Fruit fly (Drosophila melanogaster): ENCODE results near the gene bchs.

The bchs gene

dm6 chr2L:5906893-5907850 lies at the start of gene bchs:
bchs (plus strand) TSS chr2L:5907169.
- no peak for TF ChIP-seq CG8765 (GFP tag; IDR thresholded peaks at IDR 0.05)
- peak; percentile 39 for TF ChIP-seq CG13287 (GFP tag; IDR thresholded peaks at IDR 0.05; ENCODE audit: partially characterized antibody)
- TF ChIP-seq prd (optimal IDR thresholded peaks at IDR 0.05), result no peak
- peak; percentile 61; the same call in 2 of the 3 replicates for TF ChIP-seq prd (GFP tag; IDR thresholded peaks at IDR 0.05)
- TF ChIP-seq hbn (GFP tag; IDR thresholded peaks at IDR 0.05; ENCODE audit: partially characterized antibody), result no peak
- no peak for TF ChIP-seq Hmx (GFP tag; optimal IDR thresholded peaks at IDR 0.05)
- no peak for TF ChIP-seq fd3F (GFP tag; optimal IDR thresholded peaks at IDR 0.05)
- peak; percentile 18 for TF ChIP-seq fu2 (GFP tag; optimal IDR thresholded peaks at IDR 0.05)
- no peak for TF ChIP-seq ase (GFP tag; IDR thresholded peaks at IDR 0.05)
- peak; percentile 65 for TF ChIP-seq CG8388 (GFP tag; optimal IDR thresholded peaks at IDR 0.05)
- no peak for TF ChIP-seq yki (optimal IDR thresholded peaks at IDR 0.05)
- peak; percentile 62 for TF ChIP-seq ems (GFP tag; optimal IDR thresholded peaks at IDR 0.05)
- peak; percentile 53 for TF ChIP-seq CG7786 (GFP tag; optimal IDR thresholded peaks at IDR 0.05)
- no peak for TF ChIP-seq CG4854 (GFP tag; optimal IDR thresholded peaks at IDR 0.05)
- TF ChIP-seq MBD-R2 (GFP tag; IDR thresholded peaks at IDR 0.05), result peak; percentile 43
- TF ChIP-seq tx (GFP tag; optimal IDR thresholded peaks at IDR 0.05), result peak; percentile 46
- peak; percentile 79 for TF ChIP-seq fd102C (GFP tag; optimal IDR thresholded peaks at IDR 0.05)
- no peak for TF ChIP-seq h (optimal IDR thresholded peaks at IDR 0.05)
- no peak for TF ChIP-seq Doc2 (GFP tag; IDR thresholded peaks at IDR 0.05)
- TF ChIP-seq shn (GFP tag; optimal IDR thresholded peaks at IDR 0.05), result peak; percentile 86
- TF ChIP-seq psq (GFP tag; optimal IDR thresholded peaks at IDR 0.05), result peak; percentile 97
- peak; percentile 40; the same call in 1 of the 2 replicates for TF ChIP-seq CG11085 (GFP tag; IDR thresholded peaks at IDR 0.05)
- TF ChIP-seq CG10267 (tag; optimal IDR thresholded peaks at IDR 0.05), result peak; percentile 97
- TF ChIP-seq CG5953 (GFP tag; IDR thresholded peaks at IDR 0.05), result peak; percentile 80
- TF ChIP-seq GATAe (GFP tag; conservative IDR thresholded peaks at IDR 0.05), result no peak
- TF ChIP-seq Vsx1 (GFP tag; optimal IDR thresholded peaks at IDR 0.05), result peak; percentile 97
- peak; percentile 89 for TF ChIP-seq CG31365 (tag; optimal IDR thresholded peaks at IDR 0.05)
- peak; percentile 39; the same call in 1 of the 2 replicates for TF ChIP-seq ap (GFP tag; IDR thresholded peaks at IDR 0.05)
- TF ChIP-seq CG14667 (GFP tag; IDR thresholded peaks at IDR 0.05), result no peak
- no peak for TF ChIP-seq emc (GFP tag; optimal IDR thresholded peaks at IDR 0.05)
- peak; percentile 89 for TF ChIP-seq otp (GFP tag; IDR thresholded peaks at IDR 0.05)
- peak; percentile 92 for TF ChIP-seq Elba2 (GFP tag; optimal IDR thresholded peaks at IDR 0.05)
- TF ChIP-seq rib (GFP tag; IDR thresholded peaks at IDR 0.05), result peak; percentile 91
- peak; percentile 93 for TF ChIP-seq CG34376 (GFP tag; optimal IDR thresholded peaks at IDR 0.05)
- peak in 1 of 2 experiments; percentile 91 for TF ChIP-seq bsh (GFP tag; optimal IDR thresholded peaks at IDR 0.05)
- TF ChIP-seq CG7987 (GFP tag; optimal IDR thresholded peaks at IDR 0.05), result peak; percentile 92
- TF ChIP-seq Tbp (GFP tag; optimal IDR thresholded peaks at IDR 0.05), result no peak
- TF ChIP-seq Hr78 (GFP tag; optimal IDR thresholded peaks at IDR 0.05), result peak in 1 of 2 experiments; percentile 81
- TF ChIP-seq CG16863 (GFP tag; optimal IDR thresholded peaks at IDR 0.05), result peak; percentile 85
- TF ChIP-seq CG10209 (GFP tag; optimal IDR thresholded peaks at IDR 0.05), result peak; percentile 95
- TF ChIP-seq CG6813 (GFP tag; optimal IDR thresholded peaks at IDR 0.05), result peak; percentile 99
- peak; percentile 88 for TF ChIP-seq CG12219 (GFP tag; optimal IDR thresholded peaks at IDR 0.05)
- peak; percentile 68 for TF ChIP-seq CG10979 (tag; optimal IDR thresholded peaks at IDR 0.05)
- TF ChIP-seq CG13894 (tag; optimal IDR thresholded peaks at IDR 0.05), result no peak
- peak; percentile 89 for TF ChIP-seq CG12659 (GFP tag; optimal IDR thresholded peaks at IDR 0.05)
- TF ChIP-seq CG7745 (tag; optimal IDR thresholded peaks at IDR 0.05), result peak; percentile 75
- TF ChIP-seq CG15696 (tag; optimal IDR thresholded peaks at IDR 0.05), result peak; percentile 85
- no peak for TF ChIP-seq slou (GFP tag; optimal IDR thresholded peaks at IDR 0.05)
- peak; percentile 64; the same call in 1 of the 2 replicates for TF ChIP-seq CG16779 (GFP tag; IDR thresholded peaks at IDR 0.05)
